Worm (Caenorhabditis elegans): Measurements from ENCODE around the gene srt-29.

DNA sequence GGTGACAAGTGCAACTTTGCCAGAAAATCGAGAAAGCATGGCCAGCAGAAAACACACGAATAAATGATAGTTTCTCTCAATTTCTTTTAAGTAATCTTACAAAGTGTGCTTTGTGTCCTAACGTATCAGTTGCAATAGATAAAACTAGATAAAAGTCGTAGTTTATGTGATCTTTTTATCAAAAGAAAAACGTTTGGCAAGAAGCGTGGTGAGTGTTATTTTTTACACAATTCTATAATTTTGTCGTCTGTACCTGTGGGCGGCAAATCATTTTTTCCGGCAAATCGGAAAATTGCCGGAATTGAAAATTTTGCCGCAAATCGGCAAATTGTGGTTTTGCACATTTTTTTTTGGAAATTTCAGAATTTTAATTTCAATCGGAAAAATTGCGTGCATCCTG lies 48.5 kb upstream of the srt-29 start, which contains the start of gene R05D8.9:
- no peak for TF ChIP-seq C08G9.2 (tag; optimal IDR thresholded peaks at IDR 0.05)
- TF ChIP-seq ama-1 (optimal IDR thresholded peaks at IDR 0.05) = no peak

Measured in whole organism, late embryonic.